Worm (Caenorhabditis elegans) whole organism, L4/young adult: ENCODE results near the gene ncx-10.

ENCODE experiments used
- W03F9.2 ChIP-seq: fragments of 150-350 bp; optimal IDR thresholded peaks from 2 replicates; lab custom pipeline; 2014; ENCODE audit warnings: missing biosample characterization, missing genetic modification characterization
- dao-5 ChIP-seq: sonication (generic microtip); optimal IDR thresholded peaks from 2 replicates; lab custom pipeline; 2016; ENCODE audit warnings: missing genotype, missing genetic modification characterization, moderate library complexity, missing compliant biosample characterization
- him-1 ChIP-seq: sonication (generic microtip); optimal IDR thresholded peaks from 2 replicates; lab custom pipeline; 2016; ENCODE audit warnings: missing genotype, missing genetic modification reagents, missing genetic modification characterization, missing compliant biosample characterization

Gene ncx-10

DNA sequence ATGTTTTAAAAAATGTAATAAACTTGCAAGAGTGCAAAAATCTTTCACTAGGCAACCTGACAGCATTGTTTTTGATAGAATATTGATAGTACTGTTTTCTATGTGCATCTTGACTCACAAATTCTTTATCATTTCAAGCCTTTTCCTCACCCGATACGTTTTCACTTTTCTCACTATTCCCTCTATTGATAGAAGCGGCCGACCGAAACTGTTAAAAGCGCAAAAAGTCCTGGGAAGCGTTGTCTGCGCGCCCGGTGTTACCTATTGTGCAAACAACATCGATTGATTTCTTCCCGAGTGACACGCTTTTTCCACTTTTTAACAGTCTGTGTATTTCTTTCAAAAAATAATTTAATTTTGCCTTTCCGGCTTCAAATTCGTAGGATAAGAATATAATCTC lies 44.9 kb downstream of the ncx-10 start:
- TF ChIP-seq W03F9.2 (tag; lab: Kevin White, UChicago) (no peak), dao-5 (tag; lab: Kevin White, UChicago) (no peak), him-1 (no peak)

DNA sequence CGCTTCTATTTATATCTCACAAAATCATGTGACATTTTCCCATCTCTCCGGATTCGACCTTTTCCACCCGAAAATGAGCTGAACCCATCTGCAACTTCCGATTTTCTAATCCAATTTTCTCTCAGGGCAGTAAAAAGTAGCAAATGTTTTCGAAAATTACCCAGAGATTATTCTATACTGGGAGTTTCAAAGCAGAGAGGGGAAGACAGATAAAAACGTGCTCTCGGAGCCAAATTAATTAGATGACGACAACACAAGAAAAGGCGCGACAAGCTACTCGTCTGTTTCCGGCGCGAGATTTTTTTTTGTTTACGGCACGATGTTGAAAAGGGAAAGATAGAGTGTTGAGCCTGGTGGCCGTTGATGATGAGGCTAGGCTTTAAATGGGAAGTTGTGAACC lies 48.5 kb downstream of the ncx-10 start:
- TF ChIP-seq W03F9.2 (tag; lab: Kevin White, UChicago), result no peak
- no peak for TF ChIP-seq him-1
- TF ChIP-seq dao-5 (tag; lab: Kevin White, UChicago), result no peak
